Worm (Caenorhabditis elegans) whole organism, L4 larva: ENCODE data around the gene tyr-6.

ENCODE experiments used
- aly-2 ChIP-seq: sonication (generic microtip); optimal IDR thresholded peaks from 2 replicates; lab custom pipeline; 2018; ENCODE audit warnings: missing biosample characterization, missing genetic modification characterization
- ces-1 ChIP-seq: fragments of 150-350 bp; sonication (generic microtip); optimal IDR thresholded peaks from 4 replicates; lab custom pipeline; 2014; ENCODE audit warnings: missing biosample characterization, missing genetic modification reagents, missing genetic modification characterization
- daf-12 ChIP-seq: fragments of 150-350 bp; optimal IDR thresholded peaks from 2 replicates; lab custom pipeline; 2014; ENCODE audit warnings: missing biosample characterization, missing genetic modification reagents, missing genetic modification characterization
- dmd-8 ChIP-seq: fragments of 200-800 bp; sonication (Bioruptor generic); IDR thresholded peaks from 2 replicates; pipeline ENCODE4 v1.3.6; 2022; ENCODE audit warnings: missing genetic modification characterization, missing compliant biosample characterization
- hmg-1.1 ChIP-seq: fragments of 200-800 bp; sonication (Bioruptor generic); IDR thresholded peaks from 2 replicates; pipeline ENCODE4 v1.3.6; 2022; ENCODE audit warnings: missing genetic modification reagents, missing genetic modification characterization, missing compliant biosample characterization
- lin-29 ChIP-seq: fragments of 200-800 bp; sonication (Bioruptor generic); IDR thresholded peaks from 2 replicates; pipeline ENCODE4 v1.3.6; 2022; ENCODE audit warnings: missing genetic modification reagents, missing genetic modification characterization, missing compliant biosample characterization
- sdz-12 ChIP-seq: fragments of 200-800 bp; sonication (Bioruptor generic); optimal IDR thresholded peaks from 2 replicates; lab custom pipeline; 2018; ENCODE audit warnings: mild to moderate bottlenecking, missing genetic modification characterization, missing compliant biosample characterization

tyr-6 gene

DNA sequence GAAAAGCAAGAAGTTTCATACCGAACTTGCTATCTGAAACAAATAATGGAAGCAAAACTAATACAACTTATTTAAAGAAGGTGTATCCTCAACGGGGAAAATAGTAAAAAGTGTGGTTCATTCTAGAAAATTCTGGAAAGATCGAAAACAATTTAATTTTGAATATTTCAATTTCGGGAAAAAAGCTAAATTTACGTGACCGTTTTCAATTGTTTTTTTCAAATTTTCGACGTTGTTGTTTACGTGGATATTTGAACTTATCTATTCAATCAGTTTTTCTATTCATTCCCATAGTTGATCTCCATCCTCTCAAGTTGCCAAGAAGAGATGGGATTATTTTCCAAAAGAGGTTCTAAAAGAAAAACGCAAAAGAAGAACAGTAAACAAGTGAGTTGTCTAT is 55.6 kb downstream of the tyr-6 start, which contains the start of gene C01G5.3:
Gene C01G5.3 (plus strand): TSS at position 301 of the 400 bp plus-strand sequence.
- TF ChIP-seq hmg-1.1, result no peak
- TF ChIP-seq daf-12 (tag; lab: Kevin White, UChicago), result no peak
- TF ChIP-seq lin-29 (GFP tag; lab: Robert Waterston, UW), result no peak
- TF ChIP-seq ces-1, result no peak
- no peak for TF ChIP-seq sdz-12 (GFP tag; lab: Kevin White, UChicago)
- TF ChIP-seq dmd-8 (GFP tag; lab: Robert Waterston, UW), result no peak
- TF ChIP-seq aly-2, result no peak
